Worm (Caenorhabditis elegans) whole organism, L4 larva: ENCODE measurements around the gene twk-3.

Source experiments
- F49E8.2 ChIP-seq: sonication (generic microtip); optimal IDR thresholded peaks from 2 replicates; lab custom pipeline; 2016; ENCODE audit warnings: missing compliant biosample characterization, mild to moderate bottlenecking, missing genetic modification characterization, borderline replicate concordance
- R02D3.7 ChIP-seq: fragments of 150-350 bp; sonication (generic microtip); optimal IDR thresholded peaks from 3 replicates; lab custom pipeline; 2014; ENCODE audit warnings: missing biosample characterization, missing genetic modification characterization
- T20F7.1 ChIP-seq: fragments of 200-800 bp; sonication (Bioruptor generic); optimal IDR thresholded peaks from 2 replicates; lab custom pipeline; 2018; ENCODE audit warnings: mild to moderate bottlenecking, missing genetic modification characterization, missing compliant biosample characterization
- T26A8.4 ChIP-seq: fragments of 200-800 bp; sonication (Bioruptor generic); IDR thresholded peaks from 2 replicates; pipeline ENCODE4 v1.3.6; 2022; ENCODE audit warnings: missing genetic modification characterization, missing compliant biosample characterization
- Y48G9A.11 ChIP-seq: fragments of 200-800 bp; sonication (Bioruptor generic); IDR thresholded peaks from 2 replicates; pipeline ENCODE4 v1.3.6; 2022; ENCODE audit warnings: missing genetic modification reagents, missing genetic modification characterization, missing compliant biosample characterization
- Y75B8A.6 ChIP-seq: fragments of 200-800 bp; sonication (Bioruptor generic); IDR thresholded peaks from 2 replicates; pipeline ENCODE4 v1.3.6; 2022; ENCODE audit warnings: missing genetic modification reagents, missing genetic modification characterization, missing compliant biosample characterization
- ZK546.5 ChIP-seq, 2 experiments: sonication (generic microtip); optimal IDR thresholded peaks; 2 replicates each; lab custom pipeline; 2017; ENCODE audit warnings: missing biosample characterization in 2 of 2, missing genetic modification characterization in 2 of 2
- aha-1 ChIP-seq: fragments of 150-350 bp; peaks from one replicate; lab custom pipeline; 2014; ENCODE audit warnings: missing biosample characterization, missing genetic modification characterization
- aly-2 ChIP-seq: sonication (generic microtip); optimal IDR thresholded peaks from 2 replicates; lab custom pipeline; 2018; ENCODE audit warnings: missing biosample characterization, missing genetic modification characterization
- ama-1 ChIP-seq: fragments of 150-350 bp; optimal IDR thresholded peaks from 2 replicates; lab custom pipeline; 2014; ENCODE audit warnings: inconsistent platforms, mixed read lengths
- arid-1 ChIP-seq: fragments of 200-800 bp; sonication (Bioruptor generic); conservative IDR thresholded peaks from 2 replicates; pipeline ENCODE4 v1.3.6; 2022; ENCODE audit warnings: missing genetic modification reagents, missing genetic modification characterization, missing compliant biosample characterization
- ceh-44 ChIP-seq: fragments of 200-800 bp; sonication (Bioruptor generic); IDR thresholded peaks from 2 replicates; pipeline ENCODE4 v1.3.6; 2022; ENCODE audit warnings: missing genetic modification reagents, missing genetic modification characterization, missing compliant biosample characterization
- ceh-82 ChIP-seq: sonication (generic microtip); optimal IDR thresholded peaks from 2 replicates; lab custom pipeline; 2017; ENCODE audit warnings: missing biosample characterization, missing genetic modification characterization
- daf-12 ChIP-seq: fragments of 150-350 bp; optimal IDR thresholded peaks from 2 replicates; lab custom pipeline; 2014; ENCODE audit warnings: missing biosample characterization, missing genetic modification reagents, missing genetic modification characterization
- daf-16 ChIP-seq, 3 experiments: sonication (generic microtip); optimal IDR thresholded peaks; 2 replicates each; lab custom pipeline; 2016 to 2017; ENCODE audit warnings: missing genetic modification characterization in 3 of 3, missing genetic modification reagents in 3 of 3, mild to moderate bottlenecking in 2 of 3, missing compliant biosample characterization in 2 of 3, missing biosample characterization in 1 of 3, moderate library complexity in 1 of 3
- daf-19 ChIP-seq: fragments of 200-800 bp; sonication (Bioruptor generic); conservative IDR thresholded peaks from 2 replicates; pipeline ENCODE4 v1.3.6; 2022; ENCODE audit warnings: missing genetic modification characterization, missing compliant biosample characterization
- dmd-6 ChIP-seq: fragments of 200-800 bp; sonication (Bioruptor generic); IDR thresholded peaks from 2 replicates; pipeline ENCODE4 v1.3.6; 2022; ENCODE audit warnings: missing genetic modification reagents, missing genetic modification characterization, missing compliant biosample characterization
- duxl-1 ChIP-seq: sonication (generic microtip); optimal IDR thresholded peaks from 2 replicates; lab custom pipeline; 2016; ENCODE audit warnings: mild to moderate bottlenecking, missing genetic modification characterization, moderate library complexity, missing compliant biosample characterization; ENCODE audit not compliant: poor library complexity
- hlh-11 ChIP-seq: fragments of 200-800 bp; sonication (Bioruptor generic); optimal IDR thresholded peaks from 2 replicates; lab custom pipeline; 2018; ENCODE audit warnings: mild to moderate bottlenecking, missing genetic modification characterization, missing compliant biosample characterization
- jun-1 ChIP-seq: fragments of 150-350 bp; optimal IDR thresholded peaks from 2 replicates; lab custom pipeline; 2014; ENCODE audit warnings: missing biosample characterization, missing genetic modification reagents, missing genetic modification characterization
- lim-7 ChIP-seq: fragments of 200-800 bp; sonication (Bioruptor generic); IDR thresholded peaks from 2 replicates; pipeline ENCODE4 v1.3.6; 2022; ENCODE audit warnings: missing genetic modification characterization, missing compliant biosample characterization
- lin-29 ChIP-seq: fragments of 200-800 bp; sonication (Bioruptor generic); IDR thresholded peaks from 2 replicates; pipeline ENCODE4 v1.3.6; 2022; ENCODE audit warnings: missing genetic modification reagents, missing genetic modification characterization, missing compliant biosample characterization
- lin-38 ChIP-seq: fragments of 200-800 bp; sonication (Bioruptor generic); IDR thresholded peaks from 2 replicates; pipeline ENCODE4 v1.3.6; 2022; ENCODE audit warnings: missing genetic modification reagents, missing genetic modification characterization, missing compliant biosample characterization
- mdl-1 ChIP-seq, 2 experiments: fragments of 150-350 bp in 1 of 2; sonication (generic microtip) in 1 of 2; optimal IDR thresholded peaks; 2 replicates each; lab custom pipeline; 2014 to 2017; ENCODE audit warnings: missing biosample characterization in 2 of 2, missing genetic modification characterization in 2 of 2
- mep-1 ChIP-seq: fragments of 150-350 bp; sonication (generic microtip); optimal IDR thresholded peaks from 3 replicates; lab custom pipeline; 2014; ENCODE audit warnings: missing biosample characterization, missing genetic modification characterization
- mxl-3 ChIP-seq: fragments of 200-800 bp; sonication (Bioruptor generic); optimal IDR thresholded peaks from 2 replicates; lab custom pipeline; 2018; ENCODE audit warnings: mild to moderate bottlenecking, missing genetic modification characterization, missing compliant biosample characterization
- nhr-10 ChIP-seq: fragments of 150-350 bp; optimal IDR thresholded peaks from 2 replicates; lab custom pipeline; 2014; ENCODE audit warnings: missing biosample characterization, missing genetic modification characterization
- nhr-25 ChIP-seq: sonication (generic microtip); optimal IDR thresholded peaks from 2 replicates; lab custom pipeline; 2017; ENCODE audit warnings: missing genetic modification characterization, mild to moderate bottlenecking, missing compliant biosample characterization, antibody characterized with exemption, moderate library complexity, borderline replicate concordance; ENCODE audit not compliant: insufficient read depth
- nhr-28 ChIP-seq: fragments of 150-350 bp; optimal IDR thresholded peaks from 2 replicates; lab custom pipeline; 2014; ENCODE audit warnings: missing biosample characterization, missing genetic modification characterization
- nhr-41 ChIP-seq: fragments of 200-800 bp; sonication (Bioruptor generic); IDR thresholded peaks from 2 replicates; pipeline ENCODE4 v1.3.6; 2022; ENCODE audit warnings: missing genetic modification reagents, missing genetic modification characterization, missing compliant biosample characterization
- nhr-76 ChIP-seq: fragments of 150-350 bp; optimal IDR thresholded peaks from 2 replicates; lab custom pipeline; 2014; ENCODE audit warnings: missing biosample characterization, missing genetic modification characterization
- nhr-77 ChIP-seq: fragments of 150-350 bp; optimal IDR thresholded peaks from 2 replicates; lab custom pipeline; 2014; ENCODE audit warnings: missing biosample characterization, missing genetic modification characterization
- php-3 ChIP-seq: fragments of 200-800 bp; sonication (Bioruptor generic); IDR thresholded peaks from 2 replicates; pipeline ENCODE4 v1.3.6; 2022; ENCODE audit warnings: missing genetic modification reagents, missing genetic modification characterization, missing compliant biosample characterization
- pqm-1 ChIP-seq: sonication (generic microtip); optimal IDR thresholded peaks from 2 replicates; lab custom pipeline; 2017; ENCODE audit warnings: missing biosample characterization, missing genetic modification characterization
- unc-39 ChIP-seq: sonication (generic microtip); optimal IDR thresholded peaks from 2 replicates; lab custom pipeline; 2017; ENCODE audit warnings: missing biosample characterization, missing genetic modification characterization
- zfp-3 ChIP-seq: fragments of 200-800 bp; sonication (Bioruptor generic); conservative IDR thresholded peaks from 2 replicates; pipeline ENCODE4 v1.3.6; 2022; ENCODE audit warnings: missing genetic modification reagents, missing genetic modification characterization, missing compliant biosample characterization
- ztf-7 ChIP-seq: fragments of 150-350 bp; optimal IDR thresholded peaks from 2 replicates; lab custom pipeline; 2014; ENCODE audit warnings: missing biosample characterization, missing genetic modification characterization

The twk-3 gene

ce11 chrII:8205612-8206011, 7.0 kb downstream of the twk-3 start:
- no peak for TF ChIP-seq aly-2 (tag; lab: Kevin White, UChicago)
- no peak for TF ChIP-seq ceh-44 (GFP tag; lab: Robert Waterston, UW)
- TF ChIP-seq pqm-1: peak; percentile 40
- TF ChIP-seq nhr-28 (tag; lab: Kevin White, UChicago): peak; percentile 59
- TF ChIP-seq daf-16 (GFP tag; optimal IDR thresholded peaks at IDR 0.05; lab: Kevin White, UChicago): no peak
- peak; percentile 2 for TF ChIP-seq daf-16 (tag; optimal IDR thresholded peaks at IDR 0.05; lab: Kevin White, UChicago)
- no peak for TF ChIP-seq nhr-77 (tag; lab: Kevin White, UChicago)
- TF ChIP-seq lin-29 (GFP tag; lab: Robert Waterston, UW): no peak
- TF ChIP-seq unc-39 (tag; lab: Kevin White, UChicago): no peak

- no peak for TF ChIP-seq nhr-25 (tag; lab: Kevin White, UChicago)
- no peak for TF ChIP-seq php-3 (GFP tag; lab: Robert Waterston, UW)
- TF ChIP-seq nhr-76 (tag; lab: Kevin White, UChicago): no peak
- no peak for TF ChIP-seq lim-7 (GFP tag; lab: Robert Waterston, UW)
- TF ChIP-seq mdl-1 (tag; optimal IDR thresholded peaks at IDR 0.05; lab: Kevin White, UChicago): no peak
- no peak for TF ChIP-seq mxl-3 (GFP tag; lab: Kevin White, UChicago)
- no peak for TF ChIP-seq Y48G9A.11
- TF ChIP-seq ZK546.5 (tag; optimal IDR thresholded peaks at IDR 0.05; lab: Kevin White, UChicago): no peak
- TF ChIP-seq daf-12 (tag; lab: Kevin White, UChicago): no peak
- TF ChIP-seq jun-1 (tag; lab: Kevin White, UChicago): no peak
- no peak for TF ChIP-seq daf-16 (GFP tag; optimal IDR thresholded peaks at IDR 0.05; lab: Kevin White, UChicago)
- no peak for TF ChIP-seq daf-16 (tag; optimal IDR thresholded peaks at IDR 0.05; lab: Kevin White, UChicago)
- TF ChIP-seq hlh-11 (tag; lab: Kevin White, UChicago): no peak
- TF ChIP-seq ztf-7 (tag; lab: Kevin White, UChicago): no peak
- no peak for TF ChIP-seq zfp-3 (GFP tag; lab: Robert Waterston, UW)
- TF ChIP-seq daf-19 (GFP tag; lab: Robert Waterston, UW): no peak
- no peak for TF ChIP-seq dmd-6 (GFP tag; lab: Robert Waterston, UW)
- no peak for TF ChIP-seq pqm-1
- no peak for TF ChIP-seq arid-1
- TF ChIP-seq ceh-82 (tag; lab: Kevin White, UChicago): no peak
- TF ChIP-seq, all 104 proteins: peak for 0
These were observed 8.5 kb downstream of the twk-3 start, which contains the start of gene col-76 for ce11 chrII:8204039-8204438. Gene col-76 (plus strand): TSS chrII:8204339.

- no peak for TF ChIP-seq duxl-1 (tag; lab: Kevin White, UChicago)
- TF ChIP-seq hlh-11 (tag; lab: Kevin White, UChicago): no peak
- TF ChIP-seq dmd-6 (GFP tag; lab: Robert Waterston, UW): no peak
- TF ChIP-seq lim-7 (GFP tag; lab: Robert Waterston, UW): no peak
- peak; percentile 78 for TF ChIP-seq aha-1 (tag; lab: Kevin White, UChicago)
These were observed 12.8 kb downstream of the twk-3 start for ce11 chrII:8199803-8200202.

- no peak for TF ChIP-seq nhr-10 (tag; lab: Kevin White, UChicago)
- no peak for TF ChIP-seq ama-1 (lab: Kevin White, UChicago)
- no peak for TF ChIP-seq mep-1
- TF ChIP-seq daf-19 (GFP tag; lab: Robert Waterston, UW): no peak
- no peak for TF ChIP-seq Y75B8A.6 (GFP tag; lab: Robert Waterston, UW)
- no peak for TF ChIP-seq aly-2 (tag; lab: Kevin White, UChicago)
- no peak for TF ChIP-seq T20F7.1 (GFP tag; lab: Kevin White, UChicago)
- no peak for TF ChIP-seq zfp-3 (GFP tag; lab: Robert Waterston, UW)
- no peak for TF ChIP-seq R02D3.7 (tag; lab: Kevin White, UChicago)
- TF ChIP-seq mdl-1 (tag; optimal IDR thresholded peaks at IDR 0.05; lab: Kevin White, UChicago): no peak
- no peak for TF ChIP-seq F49E8.2 (tag; lab: Kevin White, UChicago)
- TF ChIP-seq nhr-41 (GFP tag; lab: Robert Waterston, UW): no peak
- no peak for TF ChIP-seq ceh-82 (tag; lab: Kevin White, UChicago)
- TF ChIP-seq lin-38 (GFP tag; lab: Robert Waterston, UW): no peak
- TF ChIP-seq T26A8.4 (GFP tag; lab: Robert Waterston, UW): no peak
These were observed 14.1 kb downstream of the twk-3 start, which contains the start of gene qua-1 for ce11 chrII:8198503-8198902. Gene qua-1 (plus strand): TSS chrII:8198803.
